Worm (Caenorhabditis elegans): ENCODE data around the gene F43H9.4.

DNA sequence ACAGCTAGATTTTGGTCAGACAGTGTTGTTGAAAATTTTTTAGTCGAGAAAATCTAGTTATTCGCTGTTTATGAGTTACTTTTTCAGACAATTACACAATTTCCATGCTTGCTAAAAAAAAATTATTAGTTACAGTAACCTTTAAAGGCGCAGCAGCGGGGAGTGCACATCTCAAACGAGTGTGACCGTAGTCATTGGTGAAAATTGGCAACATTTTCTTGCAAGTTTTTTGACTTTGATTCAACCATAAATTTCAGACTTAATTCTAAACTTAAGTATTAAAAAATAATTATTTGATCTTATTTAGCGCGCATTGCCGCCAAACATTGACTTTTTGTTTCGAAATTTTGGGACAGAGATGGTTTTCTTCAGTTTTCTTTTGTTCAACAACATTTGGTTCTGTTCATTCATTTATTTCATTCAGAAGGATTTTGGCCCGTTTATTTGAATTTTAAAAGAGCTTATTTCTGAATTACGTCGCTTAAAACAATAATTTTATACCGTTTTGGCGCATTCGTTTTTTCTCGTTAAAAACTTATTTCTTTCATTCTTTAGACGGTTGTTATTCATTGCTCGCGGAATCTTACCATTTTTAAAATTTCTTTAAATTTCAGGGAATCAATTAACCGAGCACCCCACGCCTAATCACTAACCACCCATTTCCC is 2.4 kb downstream of the F43H9.4 start, which contains the start of gene oma-2:
- no peak for TF ChIP-seq nhr-12 (tag; optimal IDR thresholded peaks at IDR 0.05)
- TF ChIP-seq pha-4 (tag; optimal IDR thresholded peaks at IDR 0.05): no peak
- no peak for TF ChIP-seq nhr-76 (tag; optimal IDR thresholded peaks at IDR 0.05)
- TF ChIP-seq sptf-1 (tag; optimal IDR thresholded peaks at IDR 0.05): no peak
- no peak for TF ChIP-seq lin-32 (GFP tag; optimal IDR thresholded peaks at IDR 0.05)
- no peak for TF ChIP-seq snpc-4 (tag; optimal IDR thresholded peaks at IDR 0.05)
- no peak for TF ChIP-seq unc-39 (tag; optimal IDR thresholded peaks at IDR 0.05)
- TF ChIP-seq mep-1 (tag; optimal IDR thresholded peaks at IDR 0.05): no peak
- no peak for TF ChIP-seq lin-13 (tag; optimal IDR thresholded peaks at IDR 0.05)
- TF ChIP-seq ztf-11 (tag; optimal IDR thresholded peaks at IDR 0.05): no peak
- TF ChIP-seq unc-120 (tag; optimal IDR thresholded peaks at IDR 0.05; ENCODE audit: poor library complexity, severe bottlenecking): no peak
- TF ChIP-seq nhr-237 (tag; optimal IDR thresholded peaks at IDR 0.05): no peak
- no peak for TF ChIP-seq ces-1 (GFP tag; optimal IDR thresholded peaks at IDR 0.05)
